Worm (Caenorhabditis elegans): ENCODE measurements around the gene dpy-20.
A peak's percentile ranks its signal among the peaks of the same experiment; 100 is the strongest.

Gene dpy-20

DNA sequence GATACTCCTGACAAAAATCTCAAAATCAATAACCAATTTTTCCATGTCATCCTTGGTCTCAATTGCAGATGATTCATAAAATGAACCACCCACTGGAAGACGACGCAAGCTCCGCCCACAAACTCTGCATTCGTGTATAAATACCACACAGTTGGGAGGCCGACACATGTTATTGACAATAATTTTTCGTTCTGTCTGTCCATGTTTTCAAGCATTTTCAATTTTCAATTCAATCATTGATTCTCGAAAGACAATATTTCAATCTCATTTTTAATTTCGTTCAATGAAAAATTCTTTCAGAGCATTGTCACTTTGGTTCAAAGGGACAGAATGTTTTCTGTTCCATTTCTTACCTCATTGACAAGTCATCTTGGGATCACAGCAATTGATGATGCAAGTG lies 24.6 kb downstream of the dpy-20 start, which contains the start of gene inx-9:
TSS of gene inx-9 (plus strand) at position 301 of the 400 bp plus-strand sequence.
- TF ChIP-seq F10B5.3 (tag; optimal IDR thresholded peaks at IDR 0.05) (no peak), egl-43 (GFP tag; IDR thresholded peaks at IDR 0.05) (no peak), daf-19 (GFP tag; conservative IDR thresholded peaks at IDR 0.05) (no peak), mdl-1 (tag; optimal IDR thresholded peaks at IDR 0.05) (no peak), nhr-102 (tag; optimal IDR thresholded peaks at IDR 0.05) (no peak), unc-62 (GFP tag; optimal IDR thresholded peaks at IDR 0.05 in 1 of 2) (no peak), unc-62 (tag; optimal IDR thresholded peaks at IDR 0.05) (no peak), daf-12 (tag; optimal IDR thresholded peaks at IDR 0.05) (no peak), ceh-28 (tag; optimal IDR thresholded peaks at IDR 0.05) (no peak), nhr-111 (GFP tag; optimal IDR thresholded peaks at IDR 0.05) (no peak), R02D3.7 (tag; optimal IDR thresholded peaks at IDR 0.05) (no peak), nhr-11 (tag; optimal IDR thresholded peaks at IDR 0.05) (no peak), hlh-30 (tag; optimal IDR thresholded peaks at IDR 0.05; ENCODE audit: insufficient read depth) (no peak)

DNA sequence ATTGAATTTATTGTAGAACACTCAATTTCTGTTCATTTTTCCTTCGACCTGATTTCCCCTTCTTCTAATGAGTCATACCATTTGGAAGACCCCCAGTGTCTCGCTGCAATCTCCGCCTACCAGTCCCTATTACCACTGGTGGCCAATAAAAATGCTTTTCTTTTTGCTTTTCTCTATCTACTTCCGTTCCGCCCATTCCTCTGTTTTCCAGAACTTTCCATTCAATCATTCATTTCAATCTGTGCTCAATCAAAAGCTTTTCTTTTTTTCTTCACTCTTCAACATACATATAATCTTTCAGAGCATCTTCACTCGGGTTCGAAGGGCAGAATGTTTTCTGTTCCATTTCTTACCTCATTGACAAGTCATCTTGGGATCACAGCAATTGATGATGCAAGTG lies 27.1 kb downstream of the dpy-20 start, which contains the start of gene inx-8:
TSS of gene inx-8 (plus strand) at position 301 of the 400 bp plus-strand sequence.
- TF ChIP-seq jun-1 (tag; optimal IDR thresholded peaks at IDR 0.05) (no peak), T20F7.1 (GFP tag; optimal IDR thresholded peaks at IDR 0.05) (no peak), hmg-1.1 (GFP tag; IDR thresholded peaks at IDR 0.05) (no peak), ztf-7 (tag; optimal IDR thresholded peaks at IDR 0.05) (no peak)

DNA sequence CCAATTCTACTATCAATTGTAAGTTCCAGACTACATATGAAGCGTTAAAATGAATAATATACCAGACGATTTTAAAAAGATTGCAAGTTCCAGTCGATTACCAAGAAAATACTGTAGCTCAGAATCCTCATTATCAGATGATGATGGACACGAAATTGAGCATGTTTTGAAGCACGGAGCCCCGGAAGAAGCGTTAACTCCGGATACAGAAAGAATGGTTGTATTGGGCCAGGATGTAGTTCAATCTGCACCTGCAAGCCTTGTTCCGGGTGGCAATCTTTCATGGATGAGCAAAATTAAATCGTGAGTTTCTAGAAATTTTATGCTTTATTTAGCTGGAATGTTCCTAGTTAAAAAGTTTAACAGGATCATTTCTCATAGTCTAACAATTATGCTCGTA lies 32.7 kb downstream of the dpy-20 start, which contains the start of gene atg-4.2:
TSS of gene atg-4.2 (plus strand) at position 24 of the 400 bp plus-strand sequence.
- TF ChIP-seq fos-1 (tag; optimal IDR thresholded peaks at IDR 0.05) (no peak), T20F7.1 (GFP tag; optimal IDR thresholded peaks at IDR 0.05) (no peak), unc-62 (GFP tag; optimal IDR thresholded peaks at IDR 0.05 in 1 of 2) (peak in 1 of 2 experiments; percentile 93), unc-62 (tag; optimal IDR thresholded peaks at IDR 0.05) (no peak), nhr-48 (tag; optimal IDR thresholded peaks at IDR 0.05) (no peak), mep-1 (tag; optimal IDR thresholded peaks at IDR 0.05) (no peak), F10B5.3 (tag; optimal IDR thresholded peaks at IDR 0.05) (no peak), hlh-30 (tag; optimal IDR thresholded peaks at IDR 0.05; ENCODE audit: insufficient read depth) (no peak)

DNA sequence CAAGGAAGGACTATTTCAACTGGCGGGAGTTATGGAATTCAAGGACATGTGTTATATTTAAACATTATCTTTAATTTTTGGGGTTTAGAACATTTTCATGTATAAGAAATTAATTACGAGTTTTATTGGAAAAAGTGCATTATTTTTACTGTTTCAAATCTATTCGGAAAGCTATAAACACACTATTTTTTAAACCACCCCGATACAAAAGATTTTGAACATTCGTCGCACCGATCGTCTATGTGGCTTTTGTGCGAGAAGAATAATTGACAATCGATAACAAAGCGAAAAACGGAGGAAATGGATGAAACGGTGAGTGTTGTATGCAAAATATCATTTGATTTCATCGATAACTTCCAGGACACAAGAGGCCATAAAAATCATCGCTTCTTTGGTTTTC lies 35.6 kb downstream of the dpy-20 start, which contains the start of gene ZK809.9:
TSS of gene ZK809.9 (plus strand) at position 301 of the 400 bp plus-strand sequence.
- TF ChIP-seq daf-16 (GFP tag; optimal IDR thresholded peaks at IDR 0.05) (no peak), daf-16 (tag; optimal IDR thresholded peaks at IDR 0.05) (no peak), madf-9 (GFP tag; conservative IDR thresholded peaks at IDR 0.05) (no peak), ceh-44 (GFP tag; IDR thresholded peaks at IDR 0.05) (no peak), nhr-41 (GFP tag; IDR thresholded peaks at IDR 0.05) (no peak), hlh-11 (tag; optimal IDR thresholded peaks at IDR 0.05) (no peak), ama-1 (optimal IDR thresholded peaks at IDR 0.05) (no peak), F26F4.8 (GFP tag; conservative IDR thresholded peaks at IDR 0.05) (no peak), lin-39 (tag; optimal IDR thresholded peaks at IDR 0.05) (no peak), mes-2 (tag; optimal IDR thresholded peaks at IDR 0.05; ENCODE audit: poor library complexity, severe bottlenecking) (no peak), dmd-9 (GFP tag; IDR thresholded peaks at IDR 0.05) (no peak), mep-1 (tag; optimal IDR thresholded peaks at IDR 0.05) (no peak), R02D3.7 (tag; optimal IDR thresholded peaks at IDR 0.05) (no peak), egl-27 (tag; optimal IDR thresholded peaks at IDR 0.05) (no peak), lin-15B (tag; optimal IDR thresholded peaks at IDR 0.05) (no peak), unc-130 (GFP tag; optimal IDR thresholded peaks at IDR 0.05) (no peak), nhr-10 (tag; optimal IDR thresholded peaks at IDR 0.05) (no peak), lir-3 (tag; optimal IDR thresholded peaks at IDR 0.05) (no peak), snpc-4 (tag; optimal IDR thresholded peaks at IDR 0.05) (no peak), zfp-3 (GFP tag; conservative IDR thresholded peaks at IDR 0.05) (no peak), tra-1 (GFP tag; IDR thresholded peaks at IDR 0.05) (no peak)

Data from whole organism, L4 larva.